Fruit fly (Drosophila melanogaster): Measurements from ENCODE around the gene CG8003.

The CG8003 gene

dm6 chr3L:10680177-10680576 lies 18.9 kb downstream of the CG8003 start:
- no peak for TF ChIP-seq CG8159 (tag; optimal IDR thresholded peaks at IDR 0.05)
- TF ChIP-seq CG8301 (tag; optimal IDR thresholded peaks at IDR 0.05) = no peak
- TF ChIP-seq rn (GFP tag; IDR thresholded peaks at IDR 0.05) = no peak
- no peak for TF ChIP-seq CG10348 (GFP tag; IDR thresholded peaks at IDR 0.05)
- no peak for TF ChIP-seq CG14655 (GFP tag; optimal IDR thresholded peaks at IDR 0.05)
- no peak for TF ChIP-seq D1 (tag; optimal IDR thresholded peaks at IDR 0.05)
- TF ChIP-seq CG34367 (tag; optimal IDR thresholded peaks at IDR 0.05) = no peak
- no peak for TF ChIP-seq fd96Ca (GFP tag; IDR thresholded peaks at IDR 0.05)
- TF ChIP-seq CG32121 (GFP tag; IDR thresholded peaks at IDR 0.05) = no peak
- no peak for TF ChIP-seq CG15710 (tag; optimal IDR thresholded peaks at IDR 0.05)
- TF ChIP-seq Pif1A (GFP tag; optimal IDR thresholded peaks at IDR 0.05) = no peak
- no peak for TF ChIP-seq CG13204 (GFP tag; optimal IDR thresholded peaks at IDR 0.05)
- TF ChIP-seq Snoo (tag; optimal IDR thresholded peaks at IDR 0.05) = no peak
- no peak for TF ChIP-seq EcR (GFP tag; optimal IDR thresholded peaks at IDR 0.05)

- TF ChIP-seq fd96Ca (GFP tag; IDR thresholded peaks at IDR 0.05) (0 out of 3 replicates have a peak, but pooled peaks have one; percentile 31), CG12605 (GFP tag; IDR thresholded peaks at IDR 0.05) (peak; percentile 47; the same call in 1 of the 2 replicates), Snoo (tag; optimal IDR thresholded peaks at IDR 0.05) (no peak), CG8159 (tag; optimal IDR thresholded peaks at IDR 0.05) (no peak), CG13204 (GFP tag; optimal IDR thresholded peaks at IDR 0.05) (peak; percentile 58), EcR (GFP tag; optimal IDR thresholded peaks at IDR 0.05) (peak; percentile 28), CG4496 (GFP tag; IDR thresholded peaks at IDR 0.05) (peak; percentile 59; the same call in 1 of the 3 replicates), CG15710 (tag; optimal IDR thresholded peaks at IDR 0.05) (no peak), CG10348 (GFP tag; IDR thresholded peaks at IDR 0.05) (no peak), D1 (tag; optimal IDR thresholded peaks at IDR 0.05) (no peak), Ets98B (GFP tag; IDR thresholded peaks at IDR 0.05) (peak; percentile 35; the same call in 1 of the 2 replicates), CG9948 (tag; optimal IDR thresholded peaks at IDR 0.05) (no peak), Pif1A (GFP tag; optimal IDR thresholded peaks at IDR 0.05) (no peak), rn (GFP tag; IDR thresholded peaks at IDR 0.05) (no peak), CG17806 (tag; optimal IDR thresholded peaks at IDR 0.05) (no peak), gl (tag; optimal IDR thresholded peaks at IDR 0.05) (no peak), CG32121 (GFP tag; IDR thresholded peaks at IDR 0.05) (peak; percentile 59; the same call in 1 of the 2 replicates)
These were observed 19.5 kb downstream of the CG8003 start for dm6 chr3L:10680728-10681306.

DNA sequence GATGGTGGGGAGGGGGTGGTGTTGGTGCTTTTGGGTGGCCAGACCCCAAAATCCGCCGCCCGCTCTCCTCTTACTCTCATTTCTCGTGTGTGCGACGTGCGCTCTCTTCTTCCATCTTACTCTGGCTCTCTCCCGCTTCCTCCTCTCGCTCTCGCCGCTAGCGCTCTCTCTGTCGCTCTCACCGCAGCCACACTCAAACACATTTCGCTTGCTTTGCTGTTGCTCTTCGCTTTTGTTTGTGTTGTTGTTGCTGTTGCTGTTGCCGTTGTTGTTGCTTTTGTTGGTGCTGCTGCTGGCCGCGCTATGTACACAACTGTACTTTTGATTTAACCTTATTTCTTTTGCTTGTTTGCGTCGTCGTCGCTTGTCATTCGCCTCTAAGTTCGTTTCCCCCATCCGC lies 20.5 kb downstream of the CG8003 start:
- no peak for TF ChIP-seq CG34367 (tag; optimal IDR thresholded peaks at IDR 0.05)
- no peak for TF ChIP-seq D1 (tag; optimal IDR thresholded peaks at IDR 0.05)
- TF ChIP-seq Pif1A (GFP tag; optimal IDR thresholded peaks at IDR 0.05) = no peak
- TF ChIP-seq CG4496 (GFP tag; IDR thresholded peaks at IDR 0.05) = peak; percentile 65
- peak; percentile 80 for TF ChIP-seq CG13204 (GFP tag; optimal IDR thresholded peaks at IDR 0.05)
- peak; percentile 2 for TF ChIP-seq CG8159 (tag; optimal IDR thresholded peaks at IDR 0.05)
- peak; percentile 53 for TF ChIP-seq EcR (GFP tag; optimal IDR thresholded peaks at IDR 0.05)
- peak; percentile 44 for TF ChIP-seq CG32121 (GFP tag; IDR thresholded peaks at IDR 0.05)
- TF ChIP-seq CG14655 (GFP tag; optimal IDR thresholded peaks at IDR 0.05) = no peak
- no peak for TF ChIP-seq Snoo (tag; optimal IDR thresholded peaks at IDR 0.05)
- no peak for TF ChIP-seq CG9948 (tag; optimal IDR thresholded peaks at IDR 0.05)
- no peak; the same call in 2 of the 3 replicates for TF ChIP-seq fd96Ca (GFP tag; IDR thresholded peaks at IDR 0.05)
- peak; percentile 62 for TF ChIP-seq CG12605 (GFP tag; IDR thresholded peaks at IDR 0.05)
- peak; percentile 59; the same call in 1 of the 2 replicates for TF ChIP-seq Ets98B (GFP tag; IDR thresholded peaks at IDR 0.05)

DNA sequence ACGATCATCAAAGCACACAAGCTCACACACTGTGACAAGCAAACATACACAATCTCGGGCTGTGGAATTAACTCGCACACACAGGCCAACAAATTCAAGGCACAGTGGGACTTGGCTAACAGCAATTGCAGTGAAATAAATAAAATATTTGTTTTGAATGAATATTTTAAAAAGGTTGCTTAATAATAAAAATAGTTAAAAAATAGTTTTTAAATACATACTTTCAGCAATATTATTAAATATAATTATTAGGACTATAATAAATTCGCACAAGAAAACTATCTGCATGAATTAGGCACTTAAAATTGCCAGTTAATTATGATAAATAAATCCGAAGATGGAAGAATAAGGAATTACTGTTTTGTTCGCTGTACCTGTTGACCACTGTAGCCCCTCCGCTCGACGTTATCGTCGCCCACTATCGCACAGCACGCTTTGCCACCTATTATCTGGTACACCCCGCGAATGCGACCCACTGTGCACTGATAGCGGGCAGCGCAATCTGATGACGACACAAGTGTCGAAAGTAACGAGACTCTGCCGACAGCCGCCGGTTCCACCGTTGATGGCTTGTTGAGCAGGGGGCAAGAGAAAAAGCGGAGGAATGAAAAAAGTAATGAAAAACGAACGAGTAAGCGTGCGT lies 21.6 kb downstream of the CG8003 start:
- peak; percentile 99 for TF ChIP-seq CG14655 (GFP tag; optimal IDR thresholded peaks at IDR 0.05)
- peak; percentile 91 for TF ChIP-seq fd96Ca (GFP tag; IDR thresholded peaks at IDR 0.05)
- TF ChIP-seq CG9948 (tag; optimal IDR thresholded peaks at IDR 0.05) = peak; percentile 96
- TF ChIP-seq CG8159 (tag; optimal IDR thresholded peaks at IDR 0.05) = peak; percentile 97
- peak; percentile 88 for TF ChIP-seq CG13204 (GFP tag; optimal IDR thresholded peaks at IDR 0.05)
- TF ChIP-seq EcR (GFP tag; optimal IDR thresholded peaks at IDR 0.05) = no peak
- TF ChIP-seq CG32121 (GFP tag; IDR thresholded peaks at IDR 0.05) = peak; percentile 97
- TF ChIP-seq Pif1A (GFP tag; optimal IDR thresholded peaks at IDR 0.05) = peak; percentile 87
- peak; percentile 98 for TF ChIP-seq Snoo (tag; optimal IDR thresholded peaks at IDR 0.05)
- TF ChIP-seq CG8301 (tag; optimal IDR thresholded peaks at IDR 0.05) = peak; percentile 96
- peak; percentile 93 for TF ChIP-seq CG4496 (GFP tag; IDR thresholded peaks at IDR 0.05)
- TF ChIP-seq D1 (tag; optimal IDR thresholded peaks at IDR 0.05) = peak; percentile 96
- peak; percentile 83 for TF ChIP-seq CG12605 (GFP tag; IDR thresholded peaks at IDR 0.05)
- peak; percentile 95 for TF ChIP-seq CG15710 (tag; optimal IDR thresholded peaks at IDR 0.05)
- TF ChIP-seq Pif1B (GFP tag; optimal IDR thresholded peaks at IDR 0.05) = peak; percentile 89
- TF ChIP-seq rn (GFP tag; IDR thresholded peaks at IDR 0.05) = peak; percentile 82
- TF ChIP-seq CG10348 (GFP tag; IDR thresholded peaks at IDR 0.05) = peak; percentile 89
- peak; percentile 90 for TF ChIP-seq CG34367 (tag; optimal IDR thresholded peaks at IDR 0.05)
- TF ChIP-seq Ets98B (GFP tag; IDR thresholded peaks at IDR 0.05) = peak; percentile 91
- TF ChIP-seq gl (tag; optimal IDR thresholded peaks at IDR 0.05) = peak; percentile 55
- TF ChIP-seq CG17806 (tag; optimal IDR thresholded peaks at IDR 0.05) = peak; percentile 92

- TF ChIP-seq CG4496 (GFP tag; IDR thresholded peaks at IDR 0.05) (peak; percentile 86), Snoo (tag; optimal IDR thresholded peaks at IDR 0.05) (peak; percentile 21), CG9948 (tag; optimal IDR thresholded peaks at IDR 0.05) (peak; percentile 68), CG12605 (GFP tag; IDR thresholded peaks at IDR 0.05) (peak; percentile 51), CG13204 (GFP tag; optimal IDR thresholded peaks at IDR 0.05) (no peak), gl (tag; optimal IDR thresholded peaks at IDR 0.05) (no peak), Pif1B (GFP tag; optimal IDR thresholded peaks at IDR 0.05) (peak; percentile 64), Ets98B (GFP tag; IDR thresholded peaks at IDR 0.05) (peak; percentile 78), CG8159 (tag; optimal IDR thresholded peaks at IDR 0.05) (peak; percentile 68), CG10348 (GFP tag; IDR thresholded peaks at IDR 0.05) (peak; percentile 73), CG32121 (GFP tag; IDR thresholded peaks at IDR 0.05) (peak; percentile 82), CG34367 (tag; optimal IDR thresholded peaks at IDR 0.05) (no peak), rn (GFP tag; IDR thresholded peaks at IDR 0.05) (peak; percentile 74), fd96Ca (GFP tag; IDR thresholded peaks at IDR 0.05) (peak; percentile 86), CG17806 (tag; optimal IDR thresholded peaks at IDR 0.05) (peak; percentile 71), CG14655 (GFP tag; optimal IDR thresholded peaks at IDR 0.05) (no peak), CG15710 (tag; optimal IDR thresholded peaks at IDR 0.05) (peak; percentile 47), Pif1A (GFP tag; optimal IDR thresholded peaks at IDR 0.05) (peak; percentile 85), CG8301 (tag; optimal IDR thresholded peaks at IDR 0.05) (peak; percentile 87), EcR (GFP tag; optimal IDR thresholded peaks at IDR 0.05) (no peak), D1 (tag; optimal IDR thresholded peaks at IDR 0.05) (peak; percentile 46)
These were observed 22.6 kb downstream of the CG8003 start for dm6 chr3L:10683899-10684340.

Measured in whole organism, pupa.